Worm (Caenorhabditis elegans) whole organism, young adult: Measurements from ENCODE around the gene nhr-103.

Experiments
- B0336.3 ChIP-seq: fragments of 200-800 bp; sonication (Bioruptor generic); IDR thresholded peaks from 2 replicates; pipeline ENCODE4 v1.3.6; 2022; ENCODE audit warnings: missing genetic modification characterization, missing compliant biosample characterization
- F39B2.1 ChIP-seq: fragments of 200-800 bp; sonication (Bioruptor generic); IDR thresholded peaks from 2 replicates; pipeline ENCODE4 v1.3.6; 2022; ENCODE audit warnings: missing genetic modification reagents, missing genetic modification characterization, missing compliant biosample characterization
- F55B11.4 ChIP-seq: sonication (generic microtip); optimal IDR thresholded peaks from 2 replicates; lab custom pipeline; 2016; ENCODE audit warnings: missing compliant biosample characterization, missing genetic modification characterization, borderline replicate concordance; ENCODE audit not compliant: insufficient read depth
- K11D2.4 ChIP-seq: fragments of 200-800 bp; sonication (Bioruptor generic); IDR thresholded peaks from 2 replicates; pipeline ENCODE4 v1.3.6; 2022; ENCODE audit warnings: missing genetic modification reagents, missing genetic modification characterization, missing compliant biosample characterization
- K12H6.12 ChIP-seq: fragments of 200-800 bp; sonication (Bioruptor generic); optimal IDR thresholded peaks from 2 replicates; lab custom pipeline; 2018; ENCODE audit warnings: mild to moderate bottlenecking, missing genetic modification characterization, missing compliant biosample characterization
- Y53F4B.3 ChIP-seq: fragments of 200-800 bp; sonication (Bioruptor generic); IDR thresholded peaks from 2 replicates; pipeline ENCODE4 v1.3.6; 2022; ENCODE audit warnings: missing genetic modification reagents, missing genetic modification characterization, missing compliant biosample characterization
- Y67H2A.10 ChIP-seq: fragments of 200-800 bp; sonication (Bioruptor generic); conservative IDR thresholded peaks from 2 replicates; pipeline ENCODE4 v1.3.6; 2022; ENCODE audit warnings: missing genetic modification reagents, missing genetic modification characterization, missing compliant biosample characterization
- akir-1 ChIP-seq: fragments of 200-800 bp; sonication (Bioruptor generic); optimal IDR thresholded peaks from 2 replicates; lab custom pipeline; 2018; ENCODE audit warnings: mild to moderate bottlenecking, missing genetic modification characterization, moderate library complexity, missing compliant biosample characterization
- athp-1 ChIP-seq: sonication (generic microtip); optimal IDR thresholded peaks from 2 replicates; lab custom pipeline; 2017; ENCODE audit warnings: mild to moderate bottlenecking, missing genetic modification characterization, missing compliant biosample characterization
- attf-5 ChIP-seq: fragments of 200-800 bp; sonication (Bioruptor generic); optimal IDR thresholded peaks from 2 replicates; lab custom pipeline; 2018; ENCODE audit warnings: mild to moderate bottlenecking, missing genetic modification characterization, missing compliant biosample characterization
- cebp-1 ChIP-seq, 2 experiments: fragments of 200-800 bp in 1 of 2; sonication (Bioruptor generic) in 1 of 2; sonication (generic microtip) in 1 of 2; IDR thresholded peaks in 1 of 2; optimal IDR thresholded peaks in 1 of 2; 2 replicates each; pipeline versions ENCODE4 v1.3.6 to Lab custom; 2017 to 2022; ENCODE audit warnings: missing compliant biosample characterization in 2 of 2, missing genetic modification characterization in 2 of 2, mild to moderate bottlenecking in 1 of 2, missing genetic modification reagents in 1 of 2, moderate library complexity in 1 of 2
- ceh-27 ChIP-seq: fragments of 200-800 bp; sonication (Bioruptor generic); optimal IDR thresholded peaks from 2 replicates; lab custom pipeline; 2018; ENCODE audit warnings: mild to moderate bottlenecking, missing genetic modification characterization, moderate library complexity, missing compliant biosample characterization
- ceh-40 ChIP-seq: fragments of 200-800 bp; sonication (Bioruptor generic); IDR thresholded peaks from 2 replicates; pipeline ENCODE4 v1.3.6; 2022; ENCODE audit warnings: missing genetic modification characterization, missing compliant biosample characterization
- chd-7 ChIP-seq: sonication (generic microtip); optimal IDR thresholded peaks from 2 replicates; lab custom pipeline; 2016; ENCODE audit warnings: mild to moderate bottlenecking, missing genetic modification characterization, moderate library complexity, missing compliant biosample characterization
- dpff-1 ChIP-seq: sonication (generic microtip); optimal IDR thresholded peaks from 2 replicates; lab custom pipeline; 2017; ENCODE audit warnings: mild to moderate bottlenecking, missing genetic modification characterization, missing compliant biosample characterization
- egl-44 ChIP-seq: fragments of 200-800 bp; sonication (Bioruptor generic); IDR thresholded peaks from 2 replicates; pipeline ENCODE4 v1.3.6; 2022; ENCODE audit warnings: missing genetic modification reagents, missing genetic modification characterization, missing compliant biosample characterization
- hmg-1.2 ChIP-seq: fragments of 200-800 bp; sonication (Bioruptor generic); IDR thresholded peaks from 2 replicates; pipeline ENCODE4 v1.3.6; 2022; ENCODE audit warnings: missing genetic modification reagents, missing genetic modification characterization, missing compliant biosample characterization
- lag-1 ChIP-seq: fragments of 200-800 bp; sonication (Bioruptor generic); IDR thresholded peaks from 2 replicates; pipeline ENCODE4 v1.3.6; 2022; ENCODE audit warnings: missing genetic modification reagents, missing genetic modification characterization, missing compliant biosample characterization
- lin-26 ChIP-seq: fragments of 200-800 bp; sonication (Bioruptor generic); IDR thresholded peaks from 2 replicates; pipeline ENCODE4 v1.3.6; 2022; ENCODE audit warnings: missing genetic modification reagents, missing genetic modification characterization, missing compliant biosample characterization
- madf-10 ChIP-seq: sonication (generic microtip); optimal IDR thresholded peaks from 2 replicates; lab custom pipeline; 2016; ENCODE audit warnings: mild to moderate bottlenecking, missing genetic modification characterization, missing compliant biosample characterization
- mel-28 ChIP-seq: sonication (generic microtip); optimal IDR thresholded peaks from 2 replicates; lab custom pipeline; 2016; ENCODE audit warnings: borderline replicate concordance, mild to moderate bottlenecking, missing genetic modification characterization, missing compliant biosample characterization
- nfya-1 ChIP-seq: sonication (generic microtip); optimal IDR thresholded peaks from 2 replicates; lab custom pipeline; 2017; ENCODE audit warnings: antibody characterized with exemption, missing compliant biosample characterization, missing genetic modification characterization, borderline replicate concordance; ENCODE audit not compliant: insufficient read depth
- nfyb-1 ChIP-seq: fragments of 200-800 bp; sonication (Bioruptor generic); IDR thresholded peaks from 2 replicates; pipeline ENCODE4 v1.3.6; 2022; ENCODE audit warnings: missing genetic modification reagents, missing genetic modification characterization, missing compliant biosample characterization
- nhr-27 ChIP-seq: fragments of 200-800 bp; sonication (Bioruptor generic); optimal IDR thresholded peaks from 2 replicates; lab custom pipeline; 2018; ENCODE audit warnings: mild to moderate bottlenecking, missing genetic modification characterization, moderate library complexity, missing compliant biosample characterization
- nhr-80 ChIP-seq: sonication (generic microtip); optimal IDR thresholded peaks from 2 replicates; lab custom pipeline; 2016; ENCODE audit warnings: missing genetic modification characterization, missing compliant biosample characterization
- pbrm-1 ChIP-seq: fragments of 200-800 bp; sonication (Bioruptor generic); IDR thresholded peaks from 2 replicates; pipeline ENCODE4 v1.3.6; 2022; ENCODE audit warnings: missing genetic modification reagents, missing genetic modification characterization, missing compliant biosample characterization
- rpc-1 ChIP-seq, 2 experiments: fragments of 150-350 bp in 1 of 2; sonication (generic microtip) in 1 of 2; optimal IDR thresholded peaks; 2 replicates each; lab custom pipeline; 2014 to 2018; ENCODE audit warnings: missing biosample characterization in 1 of 2, missing genetic modification characterization in 1 of 2, missing genetic modification reagents in 1 of 2, missing genotype in 1 of 2
- sea-2 ChIP-seq: fragments of 200-800 bp; sonication (Bioruptor generic); IDR thresholded peaks from 2 replicates; pipeline ENCODE4 v1.3.6; 2022; ENCODE audit warnings: missing genetic modification characterization, missing compliant biosample characterization
- snpc-4 ChIP-seq, 5 experiments: fragments of 150-350 bp in 1 of 5; sonication (generic microtip) in 4 of 5; optimal IDR thresholded peaks; 2 replicates each; lab custom pipeline; 2014 to 2018; ENCODE audit warnings: missing genetic modification characterization in 5 of 5, missing biosample characterization in 3 of 5, antibody characterized with exemption in 2 of 5, mild to moderate bottlenecking in 2 of 5, missing compliant biosample characterization in 2 of 5, missing genotype in 2 of 5, moderate library complexity in 2 of 5, missing genetic modification reagents in 1 of 5
- tbx-9 ChIP-seq: sonication (generic microtip); optimal IDR thresholded peaks from 2 replicates; lab custom pipeline; 2016; ENCODE audit warnings: borderline replicate concordance, missing genetic modification characterization, inconsistent platforms, missing compliant biosample characterization
- zfh-2 ChIP-seq: fragments of 200-800 bp; sonication (Bioruptor generic); conservative IDR thresholded peaks from 2 replicates; pipeline ENCODE4 v1.3.6; 2022; ENCODE audit warnings: missing genetic modification reagents, missing genetic modification characterization, missing compliant biosample characterization
- ztf-22 ChIP-seq: fragments of 200-800 bp; sonication (Bioruptor generic); optimal IDR thresholded peaks from 2 replicates; lab custom pipeline; 2018; ENCODE audit warnings: mild to moderate bottlenecking, missing genetic modification characterization, moderate library complexity, missing compliant biosample characterization
- ztf-25 ChIP-seq: fragments of 200-800 bp; sonication (Bioruptor generic); IDR thresholded peaks from 2 replicates; pipeline ENCODE4 v1.3.6; 2022; ENCODE audit warnings: missing genetic modification reagents, missing genetic modification characterization, missing compliant biosample characterization

nhr-103 gene

DNA sequence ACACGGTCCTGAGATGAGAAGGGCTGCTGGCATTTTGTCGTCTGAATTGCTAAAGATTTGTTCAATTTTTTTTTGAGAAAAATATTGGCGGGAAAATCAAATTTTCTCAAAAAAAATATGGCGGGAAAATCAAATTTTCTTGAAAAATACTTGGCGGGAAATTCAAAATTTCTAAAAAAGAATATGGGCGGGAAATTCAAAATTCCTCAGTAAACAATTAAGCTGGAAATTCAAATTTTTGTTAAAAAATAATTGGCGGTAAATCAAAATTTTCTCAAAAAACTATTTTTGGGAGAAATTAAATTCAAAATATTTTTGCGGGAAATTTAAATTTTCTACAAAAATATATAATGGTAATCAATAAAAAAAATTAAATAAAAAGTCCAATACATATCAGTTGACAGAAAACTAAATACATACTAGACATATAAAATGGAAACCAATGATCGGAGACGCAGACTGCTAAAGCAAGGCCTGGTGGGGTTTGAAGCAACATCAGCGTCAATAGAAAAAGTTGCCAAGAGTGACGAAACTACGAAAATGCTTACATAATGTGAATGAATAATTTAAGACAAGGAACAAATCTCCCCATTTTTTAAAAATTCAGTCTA lies 10.7 kb upstream of the nhr-103 start, which contains the start of gene nhr-184:
Gene nhr-184, minus strand, starts transcription at position 51 of the 611 bp plus-strand sequence.
- TF ChIP-seq rpc-1 (optimal IDR thresholded peaks at IDR 0.05; lab: Kevin White, UChicago) (no peak), rpc-1 (tag; optimal IDR thresholded peaks at IDR 0.05; lab: Kevin White, UChicago) (no peak), F39B2.1 (no peak), attf-5 (peak; percentile 8), zfh-2 (GFP tag; lab: Robert Waterston, UW) (no peak), hmg-1.2 (GFP tag; lab: Robert Waterston, UW) (peak; percentile 36; the same call in 1 of the 2 replicates), snpc-4 (GFP tag; optimal IDR thresholded peaks at IDR 0.05; lab: Kevin White, UChicago) (no peak), snpc-4 (tag; optimal IDR thresholded peaks at IDR 0.05; lab: Kevin White, UChicago) (no peak), F55B11.4 (tag; lab: Kevin White, UChicago) (no peak), nhr-80 (peak; percentile 7), ztf-22 (GFP tag; lab: Kevin White, UChicago) (no peak), dpff-1 (tag; lab: Kevin White, UChicago) (no peak), cebp-1 (GFP tag; IDR thresholded peaks at IDR 0.05; lab: Robert Waterston, UW) (no peak), cebp-1 (tag; optimal IDR thresholded peaks at IDR 0.05; lab: Kevin White, UChicago) (peak; percentile 52), nhr-27 (no peak), pbrm-1 (GFP tag; lab: Robert Waterston, UW) (no peak)
- TF ChIP-seq, all 124 proteins: peak for 4

DNA sequence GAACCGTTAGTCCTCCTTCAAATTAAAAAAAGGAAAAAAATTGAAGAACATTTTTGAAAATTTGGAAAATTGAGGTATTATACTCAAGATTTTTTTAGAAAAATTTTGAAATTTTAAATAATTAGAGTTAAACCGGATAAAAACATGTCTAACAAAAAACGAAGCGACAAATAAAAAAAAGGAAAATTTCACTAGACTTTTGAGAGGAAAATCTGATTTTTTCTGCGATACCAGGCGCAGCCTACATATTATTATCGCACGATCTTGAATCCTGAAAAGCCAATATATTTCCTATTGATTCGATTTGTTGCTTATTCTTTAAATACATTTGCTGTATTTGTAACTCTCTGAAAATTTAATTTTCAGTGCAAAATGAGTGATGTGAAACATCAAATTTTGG lies 9.9 kb upstream of the nhr-103 start, which contains the start of gene nstp-8:
Gene nstp-8, plus strand, starts transcription at position 301 of the 400 bp plus-strand sequence.
- TF ChIP-seq tbx-9 (tag; lab: Kevin White, UChicago): no peak
- TF ChIP-seq madf-10 (tag; lab: Kevin White, UChicago): no peak
- TF ChIP-seq mel-28 (tag; lab: Kevin White, UChicago): no peak
- TF ChIP-seq Y67H2A.10 (GFP tag; lab: Robert Waterston, UW): no peak
- no peak for TF ChIP-seq athp-1 (tag; lab: Kevin White, UChicago)
- TF ChIP-seq akir-1 (GFP tag; lab: Kevin White, UChicago): no peak
- no peak for TF ChIP-seq nhr-27
- TF ChIP-seq B0336.3 (GFP tag; lab: Robert Waterston, UW): no peak
- TF ChIP-seq ztf-25 (GFP tag; lab: Robert Waterston, UW): no peak
- TF ChIP-seq, all 124 proteins: peak for 0

DNA sequence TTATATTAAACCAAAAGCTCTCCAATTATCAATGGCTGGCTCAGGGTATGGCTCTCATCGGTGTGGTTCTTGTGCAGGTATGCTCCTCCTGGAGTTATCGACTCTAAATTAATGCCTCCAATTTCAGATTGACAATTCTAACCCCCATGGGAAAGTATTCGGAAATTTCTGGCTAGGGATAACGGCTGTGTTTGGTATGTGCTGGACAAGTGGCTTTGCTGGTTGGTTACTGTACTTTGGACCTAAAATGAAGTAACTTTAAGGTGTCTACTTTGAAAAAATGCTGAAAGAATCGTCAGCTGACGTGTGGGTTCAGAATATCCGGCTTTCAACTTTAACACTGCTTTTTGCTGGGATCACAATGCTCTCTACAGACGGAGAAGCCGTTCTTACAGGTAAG lies 8.3 kb upstream of the nhr-103 start:
- no peak for TF ChIP-seq ceh-40
- no peak for TF ChIP-seq sea-2 (GFP tag; lab: Robert Waterston, UW)
- no peak for TF ChIP-seq K11D2.4 (GFP tag; lab: Robert Waterston, UW)
- TF ChIP-seq lin-26: no peak
- no peak for TF ChIP-seq cebp-1 (GFP tag; IDR thresholded peaks at IDR 0.05; lab: Robert Waterston, UW)
- TF ChIP-seq cebp-1 (tag; optimal IDR thresholded peaks at IDR 0.05; lab: Kevin White, UChicago): no peak
- TF ChIP-seq Y53F4B.3 (GFP tag; lab: Robert Waterston, UW): no peak
- TF ChIP-seq K12H6.12 (tag; lab: Kevin White, UChicago): no peak
- TF ChIP-seq egl-44 (GFP tag; lab: Robert Waterston, UW): no peak
- no peak for TF ChIP-seq nfya-1 (tag; lab: Kevin White, UChicago)
- TF ChIP-seq chd-7 (tag; lab: Kevin White, UChicago): no peak

DNA sequence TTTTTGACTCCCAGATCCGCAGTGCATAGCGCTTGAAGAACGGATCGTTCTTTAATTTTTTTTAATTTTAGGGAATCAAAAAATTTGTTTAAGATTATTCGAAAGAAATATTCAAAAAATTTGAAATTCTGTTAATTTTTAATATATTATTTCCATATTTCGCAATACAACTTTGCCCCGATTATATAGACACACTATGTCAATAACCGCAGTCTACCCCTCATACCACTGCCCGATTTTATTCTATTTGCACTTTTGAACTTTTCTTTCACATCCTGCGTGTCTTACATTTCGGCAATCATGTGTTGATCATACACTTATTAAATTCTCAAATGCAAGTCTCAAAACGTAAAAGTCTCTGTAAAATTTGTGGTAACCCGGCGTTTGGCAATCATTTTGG lies 6.4 kb upstream of the nhr-103 start, which contains the start of gene nhr-56:
Gene nhr-56, plus strand, starts transcription at position 202 of the 400 bp plus-strand sequence.
- TF ChIP-seq lag-1 (GFP tag; lab: Robert Waterston, UW) (no peak), attf-5 (peak; percentile 91), nfyb-1 (GFP tag; lab: Robert Waterston, UW) (no peak), hmg-1.2 (GFP tag; lab: Robert Waterston, UW) (peak; percentile 23; the same call in 1 of the 2 replicates), nhr-80 (peak; percentile 68), snpc-4 (GFP tag; optimal IDR thresholded peaks at IDR 0.05; lab: Kevin White, UChicago) (no peak), snpc-4 (tag; optimal IDR thresholded peaks at IDR 0.05; lab: Kevin White, UChicago) (no peak), cebp-1 (GFP tag; IDR thresholded peaks at IDR 0.05; lab: Robert Waterston, UW) (peak; percentile 94), cebp-1 (tag; optimal IDR thresholded peaks at IDR 0.05; lab: Kevin White, UChicago) (peak; percentile 98), ceh-27 (peak; percentile 17)
